Worm (Caenorhabditis elegans) whole organism, L3 larva: ENCODE results near the gene his-71.
A peak's percentile ranks its signal among the peaks of the same experiment; 100 is the strongest.

ENCODE experiments used
- elt-1 ChIP-seq: fragments of 150-350 bp; optimal IDR thresholded peaks from 2 replicates; lab custom pipeline; 2014; ENCODE audit warnings: missing biosample characterization, missing genetic modification characterization
- fkh-10 ChIP-seq: sonication (generic microtip); optimal IDR thresholded peaks from 2 replicates; lab custom pipeline; 2017; ENCODE audit warnings: missing biosample characterization, missing genetic modification reagents, missing genetic modification characterization
- jun-1 ChIP-seq: fragments of 150-350 bp; optimal IDR thresholded peaks from 2 replicates; lab custom pipeline; 2014; ENCODE audit warnings: missing biosample characterization, missing genetic modification reagents, missing genetic modification characterization

ce11 chrX:7952226-7953062 is 29.4 kb downstream of the his-71 start:
- TF ChIP-seq jun-1 (tag; lab: Kevin White, UChicago) (peak; percentile 27), elt-1 (tag; lab: Kevin White, UChicago) (peak; percentile 74), fkh-10 (GFP tag; lab: Kevin White, UChicago) (no peak)
